Worm (Caenorhabditis elegans): ENCODE data around the gene zip-5.

DNA sequence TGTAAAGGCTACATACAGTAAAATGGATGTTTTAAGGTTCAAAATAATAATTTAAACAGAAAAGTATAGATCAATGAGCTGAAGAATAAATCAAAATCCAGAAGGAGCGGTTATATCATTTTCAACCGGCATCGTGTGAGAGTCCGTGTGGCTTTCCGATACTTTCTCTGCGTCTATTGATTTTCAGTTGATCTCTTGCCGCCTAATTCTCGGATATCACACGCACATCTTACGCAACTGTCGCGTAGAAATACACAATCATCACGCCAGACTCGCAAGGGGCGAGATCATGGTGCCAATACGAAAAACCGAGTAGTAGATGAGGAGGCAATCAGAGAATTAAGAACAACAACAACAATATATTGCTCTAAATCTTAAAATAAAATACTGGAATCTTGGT lies 24.5 kb downstream of the zip-5 start:
- TF ChIP-seq lin-13 (tag; optimal IDR thresholded peaks at IDR 0.05), result no peak
- no peak for TF ChIP-seq unc-62 (GFP tag; optimal IDR thresholded peaks at IDR 0.05)
- TF ChIP-seq nhr-76 (tag; optimal IDR thresholded peaks at IDR 0.05), result no peak
- TF ChIP-seq lsy-2 (tag; optimal IDR thresholded peaks at IDR 0.05), result no peak
- no peak for TF ChIP-seq unc-39 (tag; optimal IDR thresholded peaks at IDR 0.05)
- TF ChIP-seq mep-1 (tag; optimal IDR thresholded peaks at IDR 0.05), result no peak

Data from whole organism, mixed stage, embryonic.